Fruit fly (Drosophila melanogaster) whole organism, embryonic: ENCODE data around the gene Atat.

Source experiments
- CG10209 ChIP-seq: fragments of 200-800 bp; sonication (Bioruptor generic); optimal IDR thresholded peaks from 3 replicates; lab custom pipeline; 2017; ENCODE audit warnings: missing biosample characterization, mild to moderate bottlenecking, missing genetic modification characterization, missing genetic modification reagents
- CG12659 ChIP-seq: fragments of 200-800 bp; sonication (Bioruptor generic); optimal IDR thresholded peaks from 3 replicates; lab custom pipeline; 2017; ENCODE audit warnings: mild to moderate bottlenecking, missing biosample characterization, missing genetic modification reagents, missing genetic modification characterization
- CG14667 ChIP-seq: fragments of 200-800 bp; sonication (Bioruptor generic); IDR thresholded peaks from 2 replicates; pipeline ENCODE4 v1.3.6; 2022; ENCODE audit warnings: missing biosample characterization, missing genetic modification characterization
- CG15601 ChIP-seq: fragments of 200-800 bp; sonication (Bioruptor generic); optimal IDR thresholded peaks from 3 replicates; lab custom pipeline; 2019; ENCODE audit warnings: missing biosample characterization, mild to moderate bottlenecking, missing genetic modification characterization, moderate library complexity
- CG1603 ChIP-seq: fragments of 200-800 bp; sonication (Bioruptor generic); optimal IDR thresholded peaks from 2 replicates; lab custom pipeline; 2019; ENCODE audit warnings: missing biosample characterization, mild to moderate bottlenecking, missing genetic modification characterization, moderate library complexity
- CG16815 ChIP-seq: fragments of 200-800 bp; sonication (Bioruptor generic); optimal IDR thresholded peaks from 3 replicates; lab custom pipeline; 2017; ENCODE audit warnings: missing biosample characterization, mild to moderate bottlenecking, missing genetic modification characterization
- CG17361 ChIP-seq: fragments of 200-800 bp; sonication (Bioruptor generic); IDR thresholded peaks from 3 replicates; pipeline ENCODE4 v1.3.6; 2022; ENCODE audit warnings: missing biosample characterization, missing genetic modification characterization
- CG17829 ChIP-seq: fragments of 200-800 bp; optimal IDR thresholded peaks from 2 replicates; lab custom pipeline; 2019; ENCODE audit warnings: missing biosample characterization, mild to moderate bottlenecking, missing genetic modification characterization, moderate library complexity
- CG2116 ChIP-seq: fragments of 200-800 bp; sonication (Bioruptor generic); optimal IDR thresholded peaks from 3 replicates; lab custom pipeline; 2018; ENCODE audit warnings: missing biosample characterization, mild to moderate bottlenecking, missing genetic modification characterization
- CG32772 ChIP-seq: fragments of 200-800 bp; sonication (Bioruptor generic); IDR thresholded peaks from 2 replicates; pipeline ENCODE4 v1.3.6; 2022; ENCODE audit warnings: missing biosample characterization, missing genetic modification characterization
- CG3995 ChIP-seq: fragments of 200-800 bp; sonication (Bioruptor generic); optimal IDR thresholded peaks from 3 replicates; lab custom pipeline; 2016; ENCODE audit warnings: missing biosample characterization, missing genetic modification characterization
- CG42726 ChIP-seq: fragments of 200-800 bp; sonication (Bioruptor generic); IDR thresholded peaks from 2 replicates; pipeline ENCODE4 v1.3.6; 2022; ENCODE audit warnings: missing biosample characterization, missing genetic modification characterization; ENCODE audit not compliant: partially characterized antibody
- CG43689 ChIP-seq: fragments of 200-800 bp; sonication (Bioruptor generic); IDR thresholded peaks from 2 replicates; pipeline ENCODE4 v1.3.6; 2022; ENCODE audit warnings: missing biosample characterization, missing genetic modification characterization
- CG4854 ChIP-seq: fragments of 200-800 bp; sonication (Bioruptor generic); optimal IDR thresholded peaks from 2 replicates; lab custom pipeline; 2016; ENCODE audit warnings: missing biosample characterization, missing genetic modification characterization, inconsistent platforms
- CG5953 ChIP-seq: fragments of 200-800 bp; sonication (Bioruptor generic); IDR thresholded peaks from 2 replicates; pipeline ENCODE4 v1.3.6; 2022; ENCODE audit warnings: missing biosample characterization, missing genetic modification characterization
- CG7372 ChIP-seq: fragments of 200-800 bp; sonication (Bioruptor generic); IDR thresholded peaks from 2 replicates; pipeline ENCODE4 v1.3.6; 2022; ENCODE audit warnings: missing biosample characterization, missing genetic modification characterization
- CG7745 ChIP-seq: fragments of 200-800 bp; sonication (Bioruptor generic); optimal IDR thresholded peaks from 2 replicates; lab custom pipeline; 2018; ENCODE audit warnings: missing biosample characterization, mild to moderate bottlenecking, missing genetic modification characterization, moderate library complexity
- CG7786 ChIP-seq: fragments of 200-800 bp; sonication (Bioruptor generic); optimal IDR thresholded peaks from 2 replicates; lab custom pipeline; 2016; ENCODE audit warnings: missing biosample characterization, missing genetic modification characterization
- CG8281 ChIP-seq: fragments of 200-800 bp; sonication (Bioruptor generic); optimal IDR thresholded peaks from 2 replicates; lab custom pipeline; 2018; ENCODE audit warnings: missing biosample characterization, mild to moderate bottlenecking, missing genetic modification characterization, moderate library complexity
- CG9215 ChIP-seq: fragments of 200-800 bp; sonication (Bioruptor generic); IDR thresholded peaks from 2 replicates; pipeline ENCODE4 v1.3.6; 2022; ENCODE audit warnings: missing biosample characterization, missing genetic modification characterization
- CG9876 ChIP-seq: fragments of 200-800 bp; sonication (Bioruptor generic); optimal IDR thresholded peaks from 2 replicates; lab custom pipeline; 2016; ENCODE audit warnings: missing biosample characterization, missing genetic modification characterization
- Dek ChIP-seq: fragments of 200-800 bp; sonication (Bioruptor generic); optimal IDR thresholded peaks from 3 replicates; lab custom pipeline; 2019; ENCODE audit warnings: missing biosample characterization, mild to moderate bottlenecking, missing genetic modification characterization, moderate library complexity
- Dip2 ChIP-seq: fragments of 200-800 bp; sonication (Bioruptor generic); IDR thresholded peaks from 2 replicates; pipeline ENCODE4 v1.3.6; 2022; ENCODE audit warnings: missing biosample characterization, missing genetic modification characterization
- Ets65A ChIP-seq: fragments of 200-800 bp; sonication (Bioruptor generic); peaks from one replicate; lab custom pipeline; 2016; ENCODE audit warnings: missing biosample characterization, missing genetic modification characterization
- Fer3 ChIP-seq: fragments of 200-800 bp; sonication (Bioruptor generic); optimal IDR thresholded peaks from 2 replicates; lab custom pipeline; 2018; ENCODE audit warnings: missing biosample characterization, mild to moderate bottlenecking, missing genetic modification characterization, moderate library complexity
- Gsc ChIP-seq: fragments of 200-800 bp; sonication (Bioruptor generic); IDR thresholded peaks from 2 replicates; pipeline ENCODE4 v1.3.6; 2022; ENCODE audit warnings: missing biosample characterization, missing genetic modification characterization
- Hand ChIP-seq: fragments of 200-800 bp; sonication (Bioruptor generic); optimal IDR thresholded peaks from 2 replicates; lab custom pipeline; 2017; ENCODE audit warnings: mild to moderate bottlenecking, missing biosample characterization, missing genetic modification reagents, missing genetic modification characterization
- MBD-R2 ChIP-seq: fragments of 200-800 bp; sonication (Bioruptor generic); IDR thresholded peaks from 2 replicates; pipeline ENCODE4 v1.3.6; 2022; ENCODE audit warnings: missing biosample characterization, missing genetic modification characterization
- NFAT ChIP-seq: fragments of 200-800 bp; sonication (Bioruptor generic); IDR thresholded peaks from 2 replicates; pipeline ENCODE4 v1.3.6; 2022; ENCODE audit warnings: missing biosample characterization, missing genetic modification characterization
- Nf-YC ChIP-seq: fragments of 200-800 bp; optimal IDR thresholded peaks from 3 replicates; lab custom pipeline; 2019; ENCODE audit warnings: missing biosample characterization, mild to moderate bottlenecking, missing genetic modification characterization, moderate library complexity
- TFAM ChIP-seq: fragments of 200-800 bp; sonication (Bioruptor generic); optimal IDR thresholded peaks from 2 replicates; lab custom pipeline; 2017; ENCODE audit warnings: missing biosample characterization, missing genetic modification characterization, inconsistent platforms
- Xbp1 ChIP-seq: fragments of 200-800 bp; sonication (Bioruptor generic); optimal IDR thresholded peaks from 3 replicates; lab custom pipeline; 2016; ENCODE audit warnings: missing biosample characterization, mild to moderate bottlenecking, missing genetic modification characterization
- ap ChIP-seq: fragments of 200-800 bp; sonication (Bioruptor generic); IDR thresholded peaks from 2 replicates; pipeline ENCODE4 v1.3.6; 2022; ENCODE audit warnings: missing biosample characterization, missing genetic modification characterization
- ash1 ChIP-seq: fragments of 200-800 bp; sonication (Bioruptor generic); optimal IDR thresholded peaks from 2 replicates; lab custom pipeline; 2018; ENCODE audit warnings: missing biosample characterization, mild to moderate bottlenecking, missing genetic modification characterization
- cad ChIP-seq: fragments of >200 bp; optimal IDR thresholded peaks from 2 replicates; lab custom pipeline; 2017; ENCODE audit warnings: missing biosample characterization, missing genetic modification characterization
- chif ChIP-seq, 2 experiments: fragments of 200-800 bp; sonication (Bioruptor generic); optimal IDR thresholded peaks; 3 replicates each; lab custom pipeline; 2016; ENCODE audit warnings: missing biosample characterization in 2 of 2, missing genetic modification characterization in 2 of 2
- dan ChIP-seq: fragments of 200-800 bp; sonication (Bioruptor generic); IDR thresholded peaks from 2 replicates; pipeline ENCODE4 v1.3.6; 2022; ENCODE audit warnings: missing biosample characterization, missing genetic modification characterization
- dm ChIP-seq: fragments of 200-800 bp; sonication (Bioruptor generic); optimal IDR thresholded peaks from 3 replicates; lab custom pipeline; 2016; ENCODE audit warnings: missing biosample characterization, missing genetic modification characterization
- emc ChIP-seq: fragments of 200-800 bp; sonication (Bioruptor generic); optimal IDR thresholded peaks from 2 replicates; lab custom pipeline; 2016; ENCODE audit warnings: missing biosample characterization, missing genetic modification characterization
- ewg ChIP-seq: fragments of 200-800 bp; sonication (Bioruptor generic); optimal IDR thresholded peaks from 3 replicates; lab custom pipeline; 2017; ENCODE audit warnings: mild to moderate bottlenecking, missing biosample characterization, missing genetic modification reagents, missing genetic modification characterization
- fd102C ChIP-seq: fragments of 200-800 bp; sonication (Bioruptor generic); optimal IDR thresholded peaks from 2 replicates; lab custom pipeline; 2018; ENCODE audit warnings: missing biosample characterization, mild to moderate bottlenecking, missing genetic modification characterization, moderate library complexity
- fu2 ChIP-seq: fragments of 200-800 bp; sonication (Bioruptor generic); optimal IDR thresholded peaks from 2 replicates; lab custom pipeline; 2016; ENCODE audit warnings: missing biosample characterization, missing genetic modification characterization
- hb ChIP-seq: fragments of 200-800 bp; sonication (Bioruptor generic); IDR thresholded peaks from 3 replicates; pipeline ENCODE4 v1.3.6; 2022; ENCODE audit warnings: missing biosample characterization, missing genetic modification characterization; ENCODE audit not compliant: partially characterized antibody
- her ChIP-seq: fragments of 200-800 bp; sonication (Bioruptor generic); optimal IDR thresholded peaks from 2 replicates; lab custom pipeline; 2016; ENCODE audit warnings: missing biosample characterization, missing genetic modification characterization
- lola ChIP-seq, 3 experiments: fragments of >200 bp in 2 of 3; fragments of 200-800 bp in 1 of 3; sonication (Bioruptor generic) in 1 of 3; optimal IDR thresholded peaks; 2 replicates each; lab custom pipeline; 2017 to 2019; ENCODE audit warnings: missing biosample characterization in 3 of 3, missing genetic modification characterization in 3 of 3, mild to moderate bottlenecking in 1 of 3, moderate library complexity in 1 of 3
- sna ChIP-seq: fragments of 200-800 bp; sonication (Bioruptor generic); IDR thresholded peaks from 2 replicates; pipeline ENCODE4 v1.3.6; 2022; ENCODE audit warnings: missing biosample characterization, missing genetic modification characterization; ENCODE audit not compliant: partially characterized antibody
- sr ChIP-seq: fragments of 200-800 bp; sonication (Bioruptor generic); IDR thresholded peaks from 3 replicates; pipeline ENCODE4 v1.3.6; 2022; ENCODE audit warnings: missing biosample characterization, missing genetic modification characterization
- tgo ChIP-seq: fragments of 200-800 bp; sonication (Bioruptor generic); IDR thresholded peaks from 3 replicates; pipeline ENCODE4 v1.3.6; 2022; ENCODE audit warnings: missing biosample characterization, missing genetic modification characterization
- trh ChIP-seq: fragments of 200-800 bp; sonication (Bioruptor generic); optimal IDR thresholded peaks from 2 replicates; lab custom pipeline; 2016; ENCODE audit warnings: missing biosample characterization, missing genetic modification characterization
- wdn ChIP-seq: fragments of 200-800 bp; sonication (Bioruptor generic); IDR thresholded peaks from 2 replicates; pipeline ENCODE4 v1.3.6; 2022; ENCODE audit warnings: missing biosample characterization, missing genetic modification characterization

Atat gene

dm6 chr3L:9366850-9367430 is 59.6 kb downstream of the Atat start, which contains the start of the genes Klp67A and CG4452 (continued):
- TF ChIP-seq CG2116 (GFP tag; lab: Kevin White, UChicago), result peak; percentile 100
- TF ChIP-seq CG7786 (GFP tag; lab: Kevin White, UChicago), result no peak
- peak; percentile 60 for TF ChIP-seq CG15601 (tag; lab: Kevin White, UChicago)
- TF ChIP-seq sna (GFP tag; lab: Robert Waterston, UW), result peak; percentile 91
- no peak for TF ChIP-seq CG43689 (GFP tag; lab: Robert Waterston, UW)
- TF ChIP-seq CG1603 (tag; lab: Kevin White, UChicago), result peak; percentile 20
- no peak for TF ChIP-seq Hand (GFP tag; lab: Kevin White, UChicago)
- TF ChIP-seq cad (GFP tag; lab: Kevin White, UChicago), result no peak
- no peak for TF ChIP-seq CG7745 (tag; lab: Kevin White, UChicago)
- no peak for TF ChIP-seq Ets65A (GFP tag; lab: Kevin White, UChicago)
- TF ChIP-seq NFAT (GFP tag; lab: Robert Waterston, UW), result no peak
- no peak for TF ChIP-seq Gsc (GFP tag; lab: Robert Waterston, UW)
- TF ChIP-seq CG42726 (GFP tag; lab: Robert Waterston, UW), result peak; percentile 56
- TF ChIP-seq ap (GFP tag; lab: Robert Waterston, UW), result no peak
- TF ChIP-seq lola (GFP tag; optimal IDR thresholded peaks at IDR 0.05; lab: Kevin White, UChicago), result peak in 1 of 3 experiments; percentile 56
- no peak for TF ChIP-seq fu2 (GFP tag; lab: Kevin White, UChicago)
- TF ChIP-seq Nf-YC (tag; lab: Kevin White, UChicago), result peak; percentile 59
- TF ChIP-seq CG8281 (tag; lab: Kevin White, UChicago), result no peak
- TF ChIP-seq chif (GFP tag; optimal IDR thresholded peaks at IDR 0.05; lab: Kevin White, UChicago), result peak in 1 of 2 experiments; percentile 15
- TF ChIP-seq CG17361 (GFP tag; lab: Robert Waterston, UW), result peak; percentile 78; the same call in 2 of the 3 replicates
- TF ChIP-seq ewg (GFP tag; lab: Kevin White, UChicago), result peak; percentile 50
- TF ChIP-seq emc (GFP tag; lab: Kevin White, UChicago), result no peak
- TF ChIP-seq wdn (GFP tag; lab: Robert Waterston, UW), result no peak
- peak; percentile 79 for TF ChIP-seq CG12659
- TF ChIP-seq CG32772 (GFP tag; lab: Robert Waterston, UW), result no peak
- TF ChIP-seq CG9215, result 0 out of 2 replicates have a peak, but pooled peaks have one; percentile 24
- TF ChIP-seq TFAM (GFP tag; lab: Kevin White, UChicago), result no peak
- TF ChIP-seq CG16815 (GFP tag; lab: Kevin White, UChicago), result no peak
- TF ChIP-seq CG4854 (GFP tag; lab: Kevin White, UChicago), result peak; percentile 17
- TF ChIP-seq Dip2 (GFP tag; lab: Robert Waterston, UW), result no peak
- no peak for TF ChIP-seq CG9876 (GFP tag; lab: Kevin White, UChicago)
- TF ChIP-seq trh, result no peak
- no peak for TF ChIP-seq CG7372 (GFP tag; lab: Robert Waterston, UW)
- 0 out of 2 replicates have a peak, but pooled peaks have one; percentile 37 for TF ChIP-seq MBD-R2
- peak; percentile 85 for TF ChIP-seq CG3995 (GFP tag; lab: Kevin White, UChicago)
- 0 out of 2 replicates have a peak, but pooled peaks have one; percentile 16 for TF ChIP-seq CG14667 (GFP tag; lab: Robert Waterston, UW)
- peak; percentile 43 for TF ChIP-seq Xbp1 (GFP tag; lab: Kevin White, UChicago)
- TF ChIP-seq Dek, result peak; percentile 27
- no peak for TF ChIP-seq fd102C (GFP tag; lab: Kevin White, UChicago)
- no peak for TF ChIP-seq dan (GFP tag; lab: Robert Waterston, UW)
- peak; percentile 5 for TF ChIP-seq Fer3
- no peak for TF ChIP-seq her (GFP tag; lab: Kevin White, UChicago)
- TF ChIP-seq tgo, result peak; percentile 21; the same call in 1 of the 3 replicates
- TF ChIP-seq CG10209 (GFP tag; lab: Kevin White, UChicago), result no peak
- TF ChIP-seq sr (GFP tag; lab: Robert Waterston, UW), result no peak
- TF ChIP-seq ash1 (GFP tag; lab: Kevin White, UChicago), result no peak
- no peak for TF ChIP-seq dm (GFP tag; lab: Kevin White, UChicago)
- no peak for TF ChIP-seq CG5953 (GFP tag; lab: Robert Waterston, UW)
- TF ChIP-seq CG17829 (tag; lab: Kevin White, UChicago), result peak; percentile 71
- TF ChIP-seq hb (GFP tag; lab: Robert Waterston, UW), result peak; percentile 92; the same call in 2 of the 3 replicates
